Fruit fly (Drosophila melanogaster): ENCODE results near the gene Rab3-GEF.

- TF ChIP-seq Mnt (GFP tag; optimal IDR thresholded peaks at IDR 0.05) (no peak), Clk (GFP tag; optimal IDR thresholded peaks at IDR 0.05) (no peak), CG7045 (GFP tag; optimal IDR thresholded peaks at IDR 0.05) (no peak), CG11617 (GFP tag; optimal IDR thresholded peaks at IDR 0.05) (no peak)
These were observed 42.6 kb downstream of the Rab3-GEF start for dm6 chrX:15132065-15132464.
